Fruit fly (Drosophila melanogaster) whole organism, adult: ENCODE results near the gene Sqor.

Source experiments
- CG11617 ChIP-seq: fragments of 200-800 bp; sonication (Bioruptor generic); optimal IDR thresholded peaks from 2 replicates; lab custom pipeline; 2017; ENCODE audit warnings: mild to moderate bottlenecking, missing biosample characterization, missing genetic modification reagents, missing genetic modification characterization
- CG12768 ChIP-seq: fragments of 200-800 bp; sonication (Bioruptor generic); optimal IDR thresholded peaks from 2 replicates; lab custom pipeline; 2017; ENCODE audit warnings: missing biosample characterization, missing genetic modification characterization, mild to moderate bottlenecking, moderate library complexity, missing genetic modification reagents
- CG14711 ChIP-seq: fragments of 200-800 bp; sonication (Bioruptor generic); optimal IDR thresholded peaks from 2 replicates; lab custom pipeline; 2018; ENCODE audit warnings: missing biosample characterization, mild to moderate bottlenecking, missing genetic modification characterization, moderate library complexity
- CG1620 ChIP-seq: fragments of 200-800 bp; sonication (Bioruptor generic); optimal IDR thresholded peaks from 2 replicates; lab custom pipeline; 2016; ENCODE audit warnings: missing biosample characterization, missing genetic modification characterization
- CG33017 ChIP-seq: fragments of 200-800 bp; sonication (Bioruptor generic); optimal IDR thresholded peaks from 2 replicates; lab custom pipeline; 2018; ENCODE audit warnings: missing biosample characterization, mild to moderate bottlenecking, missing genetic modification characterization, moderate library complexity
- CG5204 ChIP-seq: fragments of 200-800 bp; sonication (Bioruptor generic); optimal IDR thresholded peaks from 2 replicates; lab custom pipeline; 2016; ENCODE audit warnings: missing biosample characterization, missing genetic modification characterization
- CG7045 ChIP-seq: fragments of 200-800 bp; sonication (Bioruptor generic); optimal IDR thresholded peaks from 2 replicates; lab custom pipeline; 2017; ENCODE audit warnings: missing biosample characterization, mild to moderate bottlenecking, missing genetic modification characterization
- CG7101 ChIP-seq: fragments of 200-800 bp; sonication (Bioruptor generic); optimal IDR thresholded peaks from 2 replicates; lab custom pipeline; 2018; ENCODE audit warnings: missing biosample characterization, mild to moderate bottlenecking, missing genetic modification characterization, moderate library complexity
- Clk ChIP-seq: fragments of 200-800 bp; sonication (Bioruptor generic); optimal IDR thresholded peaks from 2 replicates; lab custom pipeline; 2017; ENCODE audit warnings: missing biosample characterization, missing genetic modification characterization
- Crg-1 ChIP-seq: fragments of 200-800 bp; sonication (Bioruptor generic); optimal IDR thresholded peaks from 2 replicates; lab custom pipeline; 2016; ENCODE audit warnings: missing biosample characterization, missing genetic modification characterization
- Hr96 ChIP-seq: fragments of 200-800 bp; sonication (Bioruptor generic); optimal IDR thresholded peaks from 2 replicates; lab custom pipeline; 2016; ENCODE audit warnings: missing biosample characterization, missing genetic modification characterization
- Mnt ChIP-seq: fragments of 200-800 bp; sonication (Bioruptor generic); optimal IDR thresholded peaks from 2 replicates; lab custom pipeline; 2016; ENCODE audit warnings: missing biosample characterization, mild to moderate bottlenecking, missing genetic modification characterization
- bab1 ChIP-seq: fragments of 200-800 bp; sonication (Bioruptor generic); optimal IDR thresholded peaks from 3 replicates; lab custom pipeline; 2019; ENCODE audit warnings: missing biosample characterization, mild to moderate bottlenecking, missing genetic modification characterization, moderate library complexity
- cic ChIP-seq: fragments of 200-800 bp; sonication (Bioruptor generic); optimal IDR thresholded peaks from 2 replicates; lab custom pipeline; 2017; ENCODE audit warnings: missing biosample characterization, mild to moderate bottlenecking, missing genetic modification characterization, moderate library complexity
- cnc ChIP-seq, 2 experiments: fragments of >200 bp; optimal IDR thresholded peaks; 2 replicates each; lab custom pipeline; 2017
- kay ChIP-seq: fragments of 200-800 bp; sonication (Bioruptor generic); peaks from one replicate; lab custom pipeline; 2016; ENCODE audit warnings: missing biosample characterization, missing genetic modification characterization, borderline replicate concordance
- ovo ChIP-seq: fragments of 200-800 bp; sonication (Bioruptor generic); optimal IDR thresholded peaks from 2 replicates; lab custom pipeline; 2016; ENCODE audit warnings: missing biosample characterization, missing genetic modification characterization
- pad ChIP-seq: fragments of 200-800 bp; sonication (Bioruptor generic); optimal IDR thresholded peaks from 3 replicates; lab custom pipeline; 2017; ENCODE audit warnings: missing biosample characterization, missing genetic modification characterization, mild to moderate bottlenecking, moderate library complexity, missing genetic modification reagents
- tj ChIP-seq: fragments of 200-800 bp; sonication (Bioruptor generic); optimal IDR thresholded peaks from 3 replicates; lab custom pipeline; 2017; ENCODE audit warnings: missing biosample characterization, mild to moderate bottlenecking, missing genetic modification characterization, moderate library complexity
- toe ChIP-seq: fragments of 200-800 bp; sonication (Bioruptor generic); optimal IDR thresholded peaks from 2 replicates; lab custom pipeline; 2016; ENCODE audit warnings: missing biosample characterization, missing genetic modification characterization

The Sqor gene

DNA sequence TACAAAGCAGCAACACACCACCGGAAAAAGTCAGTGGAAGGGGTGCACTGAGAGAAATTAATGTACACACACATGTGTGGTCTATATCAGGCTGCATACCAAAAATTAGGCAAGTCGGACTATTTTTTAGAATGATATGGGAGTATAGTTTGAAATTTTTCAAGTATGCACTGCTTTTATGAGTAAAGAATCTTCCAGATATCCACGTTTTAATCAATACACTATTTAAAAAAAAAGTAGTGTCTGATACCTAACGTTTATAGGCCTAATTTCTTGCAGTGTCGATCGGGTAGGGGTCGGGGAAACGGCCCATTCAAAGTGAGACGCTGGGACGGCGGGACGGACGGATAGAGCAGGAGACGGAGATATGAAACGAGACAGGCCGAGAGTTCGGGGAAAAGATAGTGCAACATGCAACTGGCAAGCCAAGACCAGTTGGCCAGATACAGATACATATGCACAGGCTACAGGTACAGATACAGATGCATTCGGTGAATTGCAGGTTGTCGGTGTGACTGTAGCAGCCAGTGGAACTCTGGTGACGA lies 9.5 kb upstream of the Sqor start:
- TF ChIP-seq toe (GFP tag; lab: Kevin White, UChicago): no peak
- no peak for TF ChIP-seq CG5204 (GFP tag; lab: Kevin White, UChicago)
- no peak for TF ChIP-seq ovo (GFP tag; lab: Kevin White, UChicago)
- no peak for TF ChIP-seq Crg-1
- TF ChIP-seq pad: peak; percentile 12
- no peak for TF ChIP-seq kay (GFP tag; lab: Kevin White, UChicago)
- TF ChIP-seq CG11617 (GFP tag; lab: Kevin White, UChicago): no peak
- TF ChIP-seq Mnt: no peak
- TF ChIP-seq CG1620: no peak
- TF ChIP-seq cic (GFP tag; lab: Kevin White, UChicago): no peak
- TF ChIP-seq cnc (optimal IDR thresholded peaks at IDR 0.05; lab: Kevin White, UChicago): no peak
- TF ChIP-seq CG33017 (tag; lab: Kevin White, UChicago): no peak
- no peak for TF ChIP-seq Clk (GFP tag; lab: Kevin White, UChicago)
- TF ChIP-seq CG12768: no peak
- peak; percentile 3 for TF ChIP-seq tj (GFP tag; lab: Kevin White, UChicago)
- peak; percentile 43 for TF ChIP-seq Hr96 (GFP tag; lab: Kevin White, UChicago)
- peak; percentile 4 for TF ChIP-seq CG7101 (tag; lab: Kevin White, UChicago)
- TF ChIP-seq CG7045 (GFP tag; lab: Kevin White, UChicago): no peak
- no peak for TF ChIP-seq CG14711 (tag; lab: Kevin White, UChicago)
- peak; percentile 2 for TF ChIP-seq bab1 (GFP tag; lab: Kevin White, UChicago)

DNA sequence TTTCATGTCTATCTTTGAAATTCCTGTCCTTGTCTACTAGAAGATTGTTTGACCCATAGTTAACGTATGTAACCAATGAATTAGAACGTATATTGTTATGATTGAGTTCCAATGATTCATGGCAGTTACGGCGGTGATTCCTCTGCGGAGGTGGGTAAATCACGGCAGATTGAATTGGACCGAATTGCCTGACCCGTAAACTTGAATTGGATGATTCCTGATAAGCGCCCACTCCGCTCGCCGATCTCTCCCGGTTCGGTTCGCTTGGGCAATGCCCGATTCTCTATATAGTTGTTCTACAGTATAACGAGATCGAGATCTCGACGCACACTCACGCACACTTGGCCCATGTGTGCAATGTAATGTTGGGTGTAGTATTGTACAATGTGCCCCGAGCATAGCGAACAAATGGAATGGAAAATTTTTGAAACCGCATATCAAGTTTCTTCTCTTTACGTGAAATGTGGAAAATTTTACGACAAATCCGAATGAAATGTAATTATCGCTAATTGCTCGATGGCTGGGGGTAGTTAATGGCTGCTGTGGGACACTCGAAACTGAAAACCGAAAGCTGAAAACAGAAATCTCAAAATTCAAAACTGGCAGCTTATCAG lies 8.5 kb upstream of the Sqor start:
- TF ChIP-seq toe (GFP tag; lab: Kevin White, UChicago) (no peak), CG14711 (tag; lab: Kevin White, UChicago) (no peak), CG11617 (GFP tag; lab: Kevin White, UChicago) (no peak), Clk (GFP tag; lab: Kevin White, UChicago) (no peak), CG7101 (tag; lab: Kevin White, UChicago) (no peak), cic (GFP tag; lab: Kevin White, UChicago) (no peak), kay (GFP tag; lab: Kevin White, UChicago) (no peak), CG1620 (no peak)

DNA sequence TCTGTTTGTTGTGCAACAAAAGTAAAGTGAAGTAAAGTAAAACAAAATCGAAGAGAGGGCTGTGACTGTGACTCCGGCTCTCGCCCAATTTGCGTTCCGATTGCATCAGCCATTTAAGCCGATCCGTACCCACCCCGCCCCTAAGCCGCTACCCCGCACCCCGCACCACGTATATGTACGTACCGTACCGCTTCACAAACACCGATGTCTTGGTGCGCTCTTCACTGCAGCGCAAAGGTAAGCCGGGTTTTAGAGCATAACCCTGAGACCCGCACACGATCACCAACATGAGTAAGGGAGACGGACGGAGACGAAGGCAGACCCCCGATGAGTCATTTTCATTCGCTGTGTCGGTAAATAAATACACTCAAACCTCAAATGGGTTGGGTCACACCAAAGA lies 7.7 kb upstream of the Sqor start:
- peak; percentile 89 for TF ChIP-seq tj (GFP tag; lab: Kevin White, UChicago)
- TF ChIP-seq bab1 (GFP tag; lab: Kevin White, UChicago): no peak
- TF ChIP-seq CG7101 (tag; lab: Kevin White, UChicago): no peak

DNA sequence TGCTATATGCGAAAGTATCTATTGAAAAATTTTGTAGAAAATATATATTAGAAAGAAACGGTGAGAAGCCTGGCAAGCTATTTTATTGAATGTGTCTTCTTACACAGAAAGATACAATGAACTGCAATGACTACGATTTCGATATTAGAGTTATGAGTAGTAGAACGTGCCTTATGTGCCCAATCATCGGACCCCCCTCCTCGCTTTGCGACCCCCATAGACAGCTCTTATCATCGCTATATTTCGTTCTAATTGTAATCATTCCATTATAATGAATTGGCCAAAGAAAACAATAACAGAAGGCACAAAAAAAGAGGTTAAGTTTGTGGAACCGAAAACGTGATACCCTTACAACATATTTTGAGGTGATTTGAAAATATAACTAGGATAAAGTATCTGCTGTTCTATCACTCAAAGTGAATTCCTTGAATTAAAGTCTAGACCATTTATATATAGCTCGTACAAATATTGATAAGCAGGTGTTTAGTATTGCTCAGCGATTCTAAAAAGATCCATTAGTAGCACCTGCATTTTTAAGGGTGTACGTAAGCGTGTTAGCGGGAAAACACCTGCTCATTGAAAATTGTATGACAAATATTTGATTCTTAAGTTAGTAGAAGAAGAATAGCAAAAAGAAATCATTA lies 7.1 kb upstream of the Sqor start:
- TF ChIP-seq Crg-1 (no peak), kay (GFP tag; lab: Kevin White, UChicago) (peak; percentile 50)

DNA sequence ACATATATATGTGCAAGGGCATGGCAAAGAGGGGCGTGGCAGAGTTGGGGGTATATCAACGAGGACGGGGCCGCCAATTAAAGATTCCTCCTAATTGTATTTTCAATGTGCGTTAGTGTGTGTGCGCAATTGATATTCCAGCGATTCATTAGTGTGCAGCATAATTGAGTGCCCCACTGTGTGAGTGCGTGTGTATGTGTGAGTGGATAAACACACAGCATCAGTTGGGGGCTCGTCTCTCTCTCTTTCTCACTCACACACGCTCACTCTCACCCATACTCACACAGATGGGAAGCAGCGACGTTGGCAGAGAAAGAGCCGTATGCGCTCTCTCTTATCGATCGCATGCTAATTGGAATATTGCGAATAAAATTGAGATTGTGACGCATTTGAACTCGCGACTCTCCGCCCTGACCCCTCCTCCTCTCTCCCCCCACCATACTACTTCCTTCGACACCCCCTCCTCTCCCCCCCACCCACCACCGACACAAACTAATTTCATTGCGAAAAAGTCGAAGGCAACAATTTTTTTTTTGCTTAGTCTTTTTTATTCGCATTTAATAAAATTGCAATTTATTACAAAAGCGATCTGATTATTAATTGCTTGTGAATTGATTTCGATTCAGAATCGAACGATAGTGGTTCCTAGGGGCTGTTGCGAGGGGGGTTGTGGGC lies 6.2 kb upstream of the Sqor start:
- TF ChIP-seq CG12768 (peak; percentile 9), toe (GFP tag; lab: Kevin White, UChicago) (no peak), pad (no peak), tj (GFP tag; lab: Kevin White, UChicago) (peak; percentile 90), CG11617 (GFP tag; lab: Kevin White, UChicago) (no peak), cic (GFP tag; lab: Kevin White, UChicago) (peak; percentile 91), CG14711 (tag; lab: Kevin White, UChicago) (no peak), CG7045 (GFP tag; lab: Kevin White, UChicago) (no peak), kay (GFP tag; lab: Kevin White, UChicago) (peak; percentile 37)

DNA sequence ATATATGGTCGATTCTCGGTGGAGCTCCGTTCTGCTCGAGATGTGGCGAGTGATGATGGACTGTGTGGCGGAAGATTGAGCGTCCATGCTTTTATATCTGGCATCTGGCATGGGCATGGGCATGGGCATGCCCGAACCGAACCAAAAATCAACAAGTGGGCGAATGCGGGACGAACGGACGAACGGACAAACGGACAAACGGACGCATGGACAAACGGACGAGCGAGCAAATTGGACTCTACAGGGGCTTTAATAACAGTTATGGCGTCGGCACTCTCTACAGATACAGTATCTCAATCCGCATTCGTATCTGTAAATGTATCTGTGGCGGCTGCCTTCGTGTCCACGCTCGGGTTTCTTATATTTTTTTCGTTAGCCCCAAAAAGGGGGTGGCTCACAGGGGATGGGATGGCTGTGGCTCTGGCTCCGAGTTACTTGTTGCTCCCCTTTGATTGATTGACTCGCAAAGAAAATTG lies 3.8 kb upstream of the Sqor start, which contains the start of gene ImpL2:
Gene ImpL2 (minus strand): TSS at position 51 of the 476 bp plus-strand sequence.
- no peak for TF ChIP-seq cnc (optimal IDR thresholded peaks at IDR 0.05; lab: Kevin White, UChicago)
- TF ChIP-seq CG5204 (GFP tag; lab: Kevin White, UChicago): no peak
- no peak for TF ChIP-seq CG7101 (tag; lab: Kevin White, UChicago)
- no peak for TF ChIP-seq CG12768
- TF ChIP-seq CG1620: no peak
- no peak for TF ChIP-seq CG7045 (GFP tag; lab: Kevin White, UChicago)
- no peak for TF ChIP-seq CG11617 (GFP tag; lab: Kevin White, UChicago)
